Fruit fly (Drosophila melanogaster) whole organism, embryonic: ENCODE data around the gene Gga.

Experiments used
- Ada2b ChIP-seq: fragments of 200-800 bp; sonication (Bioruptor generic); IDR thresholded peaks from 2 replicates; pipeline ENCODE4 v1.3.6; 2022; ENCODE audit warnings: missing biosample characterization, missing genetic modification characterization
- Atf3 ChIP-seq: fragments of 200-800 bp; sonication (Bioruptor generic); optimal IDR thresholded peaks from 3 replicates; lab custom pipeline; 2016; ENCODE audit warnings: missing biosample characterization, missing genetic modification characterization
- Bteb2 ChIP-seq: fragments of 200-800 bp; sonication (Bioruptor generic); optimal IDR thresholded peaks from 2 replicates; lab custom pipeline; 2016; ENCODE audit warnings: missing biosample characterization, missing genetic modification characterization
- CG1024 ChIP-seq: fragments of 200-800 bp; sonication (Bioruptor generic); IDR thresholded peaks from 2 replicates; pipeline ENCODE4 v1.3.6; 2022; ENCODE audit warnings: missing biosample characterization, missing genetic modification characterization
- CG10321 ChIP-seq: fragments of 200-800 bp; sonication (Bioruptor generic); IDR thresholded peaks from 2 replicates; pipeline ENCODE4 v1.3.6; 2022; ENCODE audit warnings: missing biosample characterization, missing genetic modification characterization
- CG10979 ChIP-seq: fragments of 200-800 bp; sonication (Bioruptor generic); optimal IDR thresholded peaks from 2 replicates; lab custom pipeline; 2018; ENCODE audit warnings: missing biosample characterization, mild to moderate bottlenecking, missing genetic modification characterization, moderate library complexity
- CG11398 ChIP-seq: fragments of 200-800 bp; sonication (Bioruptor generic); optimal IDR thresholded peaks from 2 replicates; lab custom pipeline; 2016; ENCODE audit warnings: missing biosample characterization, missing genetic modification characterization
- CG11504 ChIP-seq: fragments of 200-800 bp; sonication (Bioruptor generic); optimal IDR thresholded peaks from 3 replicates; lab custom pipeline; 2019; ENCODE audit warnings: missing biosample characterization, mild to moderate bottlenecking, missing genetic modification characterization, moderate library complexity
- CG15073 ChIP-seq: fragments of 200-800 bp; sonication (Bioruptor generic); optimal IDR thresholded peaks from 2 replicates; lab custom pipeline; 2016; ENCODE audit warnings: missing biosample characterization, missing genetic modification characterization
- CG17186 ChIP-seq: fragments of 200-800 bp; sonication (Bioruptor generic); optimal IDR thresholded peaks from 3 replicates; lab custom pipeline; 2017; ENCODE audit warnings: missing biosample characterization, missing genetic modification reagents, missing genetic modification characterization
- CG17568 ChIP-seq: fragments of 200-800 bp; sonication (Bioruptor generic); optimal IDR thresholded peaks from 2 replicates; lab custom pipeline; 2018; ENCODE audit warnings: missing biosample characterization, mild to moderate bottlenecking, missing genetic modification characterization, moderate library complexity
- CG17829 ChIP-seq: fragments of 200-800 bp; optimal IDR thresholded peaks from 2 replicates; lab custom pipeline; 2019; ENCODE audit warnings: missing biosample characterization, mild to moderate bottlenecking, missing genetic modification characterization, moderate library complexity
- CG1832 ChIP-seq: fragments of 200-800 bp; sonication (Bioruptor generic); optimal IDR thresholded peaks from 2 replicates; lab custom pipeline; 2017; ENCODE audit warnings: missing biosample characterization, mild to moderate bottlenecking, missing genetic modification characterization, inconsistent platforms
- CG2889 ChIP-seq: fragments of 200-800 bp; sonication (Bioruptor generic); IDR thresholded peaks from 3 replicates; pipeline ENCODE4 v1.3.6; 2022; ENCODE audit warnings: missing biosample characterization, missing genetic modification characterization
- CG33557 ChIP-seq: fragments of 200-800 bp; sonication (Bioruptor generic); optimal IDR thresholded peaks from 2 replicates; lab custom pipeline; 2019; ENCODE audit warnings: missing biosample characterization, mild to moderate bottlenecking, missing genetic modification characterization, moderate library complexity
- CG6854 ChIP-seq: fragments of 200-800 bp; sonication (Bioruptor generic); optimal IDR thresholded peaks from 3 replicates; lab custom pipeline; 2017; ENCODE audit warnings: missing biosample characterization, mild to moderate bottlenecking, missing genetic modification characterization
- CG9797 ChIP-seq: fragments of 200-800 bp; sonication (Bioruptor generic); optimal IDR thresholded peaks from 3 replicates; lab custom pipeline; 2018; ENCODE audit warnings: missing biosample characterization, mild to moderate bottlenecking, missing genetic modification characterization
- Chrac-16 ChIP-seq: fragments of 200-800 bp; sonication (Bioruptor generic); optimal IDR thresholded peaks from 3 replicates; lab custom pipeline; 2016; ENCODE audit warnings: missing biosample characterization, missing genetic modification characterization
- CrebB ChIP-seq: fragments of 200-800 bp; sonication (Bioruptor generic); optimal IDR thresholded peaks from 3 replicates; lab custom pipeline; 2018; ENCODE audit warnings: missing biosample characterization, mild to moderate bottlenecking, missing genetic modification characterization
- Dll ChIP-seq: fragments of 200-800 bp; sonication (Bioruptor generic); IDR thresholded peaks from 4 replicates; pipeline ENCODE4 v1.3.6; 2022; ENCODE audit warnings: missing biosample characterization, missing genetic modification characterization; ENCODE audit not compliant: partially characterized antibody
- Dp ChIP-seq: fragments of 200-800 bp; sonication (Bioruptor generic); optimal IDR thresholded peaks from 2 replicates; lab custom pipeline; 2018; ENCODE audit warnings: missing biosample characterization, mild to moderate bottlenecking, missing genetic modification characterization, moderate library complexity
- H2.0 ChIP-seq: fragments of 200-800 bp; sonication (Bioruptor generic); IDR thresholded peaks from 2 replicates; pipeline ENCODE4 v1.3.6; 2022; ENCODE audit warnings: missing biosample characterization, missing genetic modification characterization
- Hsf ChIP-seq: fragments of 200-800 bp; sonication (Bioruptor generic); optimal IDR thresholded peaks from 3 replicates; lab custom pipeline; 2016; ENCODE audit warnings: missing biosample characterization, missing genetic modification characterization
- Jarid2 ChIP-seq: fragments of 200-800 bp; sonication (Bioruptor generic); optimal IDR thresholded peaks from 3 replicates; lab custom pipeline; 2017; ENCODE audit warnings: mild to moderate bottlenecking, missing biosample characterization, missing genetic modification reagents, missing genetic modification characterization
- Lpt ChIP-seq: fragments of >200 bp; optimal IDR thresholded peaks from 2 replicates; lab custom pipeline; 2018; ENCODE audit warnings: missing biosample characterization, missing genetic modification characterization
- Mes4 ChIP-seq: fragments of 200-800 bp; sonication (Bioruptor generic); optimal IDR thresholded peaks from 2 replicates; lab custom pipeline; 2016; ENCODE audit warnings: missing biosample characterization, missing genetic modification characterization
- NK7.1 ChIP-seq: fragments of 200-800 bp; sonication (Bioruptor generic); optimal IDR thresholded peaks from 3 replicates; lab custom pipeline; 2016; ENCODE audit warnings: missing biosample characterization, missing genetic modification characterization
- Nf-YA ChIP-seq: fragments of 200-800 bp; sonication (Bioruptor generic); IDR thresholded peaks from 2 replicates; pipeline ENCODE4 v1.3.6; 2022; ENCODE audit warnings: missing biosample characterization, missing genetic modification characterization
- NfI ChIP-seq: fragments of 200-800 bp; sonication (Bioruptor generic); optimal IDR thresholded peaks from 3 replicates; lab custom pipeline; 2018; ENCODE audit warnings: missing biosample characterization, mild to moderate bottlenecking, missing genetic modification characterization, moderate library complexity
- Oaz ChIP-seq: fragments of 200-800 bp; sonication (Bioruptor generic); IDR thresholded peaks from 2 replicates; pipeline ENCODE4 v1.3.6; 2022; ENCODE audit warnings: missing biosample characterization, missing genetic modification characterization
- Ptx1 ChIP-seq: fragments of 200-800 bp; sonication (Bioruptor generic); IDR thresholded peaks from 2 replicates; pipeline ENCODE4 v1.3.6; 2022; ENCODE audit warnings: missing biosample characterization, missing genetic modification characterization
- Rfx ChIP-seq: fragments of 200-800 bp; sonication (Bioruptor generic); IDR thresholded peaks from 2 replicates; pipeline ENCODE4 v1.3.6; 2022; ENCODE audit warnings: missing biosample characterization, missing genetic modification characterization
- Sin3A ChIP-seq: fragments of >200 bp; optimal IDR thresholded peaks from 2 replicates; lab custom pipeline; 2018
- Taf1 ChIP-seq: fragments of 200-800 bp; sonication (Bioruptor generic); IDR thresholded peaks from 2 replicates; pipeline ENCODE4 v1.3.6; 2022; ENCODE audit warnings: missing biosample characterization, missing genetic modification characterization
- amos ChIP-seq: fragments of 200-800 bp; sonication (Bioruptor generic); IDR thresholded peaks from 2 replicates; pipeline ENCODE4 v1.3.6; 2022; ENCODE audit warnings: missing biosample characterization, missing genetic modification characterization; ENCODE audit not compliant: partially characterized antibody
- chm ChIP-seq: fragments of 200-800 bp; sonication (Bioruptor generic); IDR thresholded peaks from 2 replicates; pipeline ENCODE4 v1.3.6; 2022; ENCODE audit warnings: missing biosample characterization, missing genetic modification characterization
- crc ChIP-seq: fragments of 200-800 bp; sonication (Bioruptor generic); optimal IDR thresholded peaks from 2 replicates; lab custom pipeline; 2016; ENCODE audit warnings: missing biosample characterization, missing genetic modification characterization
- crol ChIP-seq: fragments of 200-800 bp; sonication (Bioruptor generic); IDR thresholded peaks from 2 replicates; pipeline ENCODE4 v1.3.6; 2022; ENCODE audit warnings: missing biosample characterization, missing genetic modification characterization
- eyg ChIP-seq: fragments of 200-800 bp; sonication (Bioruptor generic); optimal IDR thresholded peaks from 3 replicates; lab custom pipeline; 2016; ENCODE audit warnings: missing biosample characterization, missing genetic modification characterization
- gem ChIP-seq: fragments of 200-800 bp; sonication (Bioruptor generic); optimal IDR thresholded peaks from 2 replicates; lab custom pipeline; 2019; ENCODE audit warnings: missing biosample characterization, mild to moderate bottlenecking, missing genetic modification characterization, moderate library complexity
- gsb-n ChIP-seq: fragments of 200-800 bp; sonication (Bioruptor generic); optimal IDR thresholded peaks from 3 replicates; lab custom pipeline; 2018; ENCODE audit warnings: missing biosample characterization, mild to moderate bottlenecking, missing genetic modification characterization
- ham ChIP-seq: fragments of 200-800 bp; sonication (Bioruptor generic); IDR thresholded peaks from 2 replicates; pipeline ENCODE4 v1.3.6; 2022; ENCODE audit warnings: missing biosample characterization, missing genetic modification characterization
- inv ChIP-seq: fragments of 200-800 bp; sonication (Bioruptor generic); IDR thresholded peaks from 2 replicates; pipeline ENCODE4 v1.3.6; 2022; ENCODE audit warnings: missing biosample characterization, missing genetic modification characterization; ENCODE audit not compliant: partially characterized antibody
- jumu ChIP-seq: fragments of 200-800 bp; sonication (Bioruptor generic); optimal IDR thresholded peaks from 3 replicates; lab custom pipeline; 2016; ENCODE audit warnings: missing biosample characterization, missing genetic modification characterization
- klu ChIP-seq: fragments of 200-800 bp; sonication (Bioruptor generic); IDR thresholded peaks from 2 replicates; pipeline ENCODE4 v1.3.6; 2022; ENCODE audit warnings: missing biosample characterization, missing genetic modification characterization
- pb ChIP-seq: fragments of 200-800 bp; sonication (Bioruptor generic); optimal IDR thresholded peaks from 3 replicates; lab custom pipeline; 2016; ENCODE audit warnings: missing biosample characterization, missing genetic modification characterization
- pnt ChIP-seq: fragments of 200-800 bp; sonication (Bioruptor generic); optimal IDR thresholded peaks from 3 replicates; lab custom pipeline; 2016; ENCODE audit warnings: missing biosample characterization, missing genetic modification characterization
- ro ChIP-seq: fragments of 200-800 bp; sonication (Bioruptor generic); IDR thresholded peaks from 2 replicates; pipeline ENCODE4 v1.3.6; 2022; ENCODE audit warnings: missing biosample characterization, missing genetic modification characterization
- stwl ChIP-seq: fragments of 200-800 bp; sonication (Bioruptor generic); optimal IDR thresholded peaks from 3 replicates; lab custom pipeline; 2018; ENCODE audit warnings: missing biosample characterization, mild to moderate bottlenecking, missing genetic modification characterization, moderate library complexity
- trh ChIP-seq: fragments of 200-800 bp; sonication (Bioruptor generic); optimal IDR thresholded peaks from 2 replicates; lab custom pipeline; 2016; ENCODE audit warnings: missing biosample characterization, missing genetic modification characterization
- ttk ChIP-seq: fragments of 200-800 bp; sonication (Bioruptor generic); IDR thresholded peaks from 2 replicates; pipeline ENCODE4 v2.1.2; 2022; ENCODE audit warnings: missing biosample characterization, missing genetic modification characterization
- unc-4 ChIP-seq: fragments of 200-800 bp; sonication (Bioruptor generic); IDR thresholded peaks from 2 replicates; pipeline ENCODE4 v1.3.6; 2022; ENCODE audit warnings: missing biosample characterization, missing genetic modification characterization; ENCODE audit not compliant: partially characterized antibody
- usp ChIP-seq: fragments of >200 bp; optimal IDR thresholded peaks from 2 replicates; lab custom pipeline; 2017; ENCODE audit warnings: missing biosample characterization, missing genetic modification characterization

Gga gene

DNA sequence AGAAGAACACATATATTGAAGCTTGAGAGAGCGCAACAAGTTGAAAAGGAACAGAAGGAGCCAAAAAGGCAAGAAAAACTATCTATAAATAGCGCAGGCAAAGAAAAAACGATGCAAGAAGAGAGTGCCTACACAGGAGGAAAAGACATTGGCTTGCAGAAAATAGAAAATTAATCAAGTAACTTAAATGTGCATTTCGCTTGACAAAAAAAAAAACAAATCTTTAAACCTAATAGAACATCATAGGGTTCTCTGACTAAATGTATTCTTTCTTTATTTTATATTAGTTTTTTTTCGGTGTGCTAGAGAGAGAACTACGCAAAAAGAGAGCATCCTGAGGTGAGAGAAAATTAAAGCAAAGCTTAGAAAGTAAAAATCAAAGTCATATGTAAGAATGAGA is 49.2 kb downstream of the Gga start (continued):
- TF ChIP-seq CG11504 (tag; lab: Kevin White, UChicago) (peak; percentile 16), Chrac-16 (GFP tag; lab: Kevin White, UChicago) (peak; percentile 40), CG9797 (no peak), H2.0 (0 out of 2 replicates have a peak, but pooled peaks have one; percentile 6), gsb-n (peak; percentile 52), usp (GFP tag; lab: Kevin White, UChicago) (no peak), Ada2b (GFP tag; lab: Robert Waterston, UW) (0 out of 2 replicates have a peak, but pooled peaks have one; percentile 25), CrebB (no peak), NK7.1 (GFP tag; lab: Kevin White, UChicago) (no peak), crol (GFP tag; lab: Robert Waterston, UW) (no peak), Sin3A (lab: Kevin White, UChicago) (no peak), amos (GFP tag; lab: Robert Waterston, UW) (no peak), Ptx1 (GFP tag; lab: Robert Waterston, UW) (peak; percentile 58), Dll (GFP tag; lab: Robert Waterston, UW) (no peak), Atf3 (GFP tag; lab: Kevin White, UChicago) (no peak), Hsf (GFP tag; lab: Kevin White, UChicago) (peak; percentile 53), CG2889 (GFP tag; lab: Robert Waterston, UW) (no peak), pnt (GFP tag; lab: Kevin White, UChicago) (no peak), CG17186 (GFP tag; lab: Kevin White, UChicago) (no peak), Dp (no peak), inv (GFP tag; lab: Robert Waterston, UW) (no peak), CG33557 (GFP tag; lab: Kevin White, UChicago) (peak; percentile 47), stwl (tag; lab: Kevin White, UChicago) (peak; percentile 2), jumu (GFP tag; lab: Kevin White, UChicago) (no peak), pb (GFP tag; lab: Kevin White, UChicago) (no peak), ttk (GFP tag; lab: Robert Waterston, UW) (no peak), Oaz (GFP tag; lab: Robert Waterston, UW) (no peak), Bteb2 (GFP tag; lab: Kevin White, UChicago) (no peak), ham (GFP tag; lab: Robert Waterston, UW) (no peak), ro (GFP tag; lab: Robert Waterston, UW) (no peak), CG1832 (GFP tag; lab: Kevin White, UChicago) (no peak), klu (no peak), gem (tag; lab: Kevin White, UChicago) (peak; percentile 76), crc (GFP tag; lab: Kevin White, UChicago) (no peak), CG15073 (no peak), Taf1 (GFP tag; lab: Robert Waterston, UW) (no peak), CG10321 (GFP tag; lab: Robert Waterston, UW) (no peak), CG6854 (GFP tag; lab: Kevin White, UChicago) (no peak), eyg (GFP tag; lab: Kevin White, UChicago) (no peak), CG10979 (tag; lab: Kevin White, UChicago) (peak; percentile 71), CG1024 (GFP tag; lab: Robert Waterston, UW) (peak; percentile 50; the same call in 1 of the 2 replicates), chm (GFP tag; lab: Robert Waterston, UW) (peak; percentile 44; the same call in 1 of the 2 replicates), Rfx (GFP tag; lab: Robert Waterston, UW) (no peak), trh (no peak), unc-4 (no peak), Jarid2 (GFP tag; lab: Kevin White, UChicago) (no peak), Lpt (no peak), Nf-YA (GFP tag; lab: Robert Waterston, UW) (0 out of 2 replicates have a peak, but pooled peaks have one; percentile 30), Mes4 (peak; percentile 2), CG17829 (tag; lab: Kevin White, UChicago) (peak; percentile 21), NfI (GFP tag; lab: Kevin White, UChicago) (peak; percentile 9), CG11398 (no peak), CG17568 (GFP tag; lab: Kevin White, UChicago) (no peak)
